Fruit fly (Drosophila melanogaster) whole organism, embryonic: Measurements from ENCODE around the gene stumps.

Experiments used
- CG10209 ChIP-seq: fragments of 200-800 bp; sonication (Bioruptor generic); optimal IDR thresholded peaks from 3 replicates; lab custom pipeline; 2017; ENCODE audit warnings: missing biosample characterization, mild to moderate bottlenecking, missing genetic modification characterization, missing genetic modification reagents
- CG12942 ChIP-seq: fragments of 200-800 bp; sonication (Bioruptor generic); optimal IDR thresholded peaks from 3 replicates; lab custom pipeline; 2016; ENCODE audit warnings: missing biosample characterization, missing genetic modification characterization
- CG14710 ChIP-seq: fragments of 200-800 bp; sonication (Bioruptor generic); optimal IDR thresholded peaks from 3 replicates; lab custom pipeline; 2019; ENCODE audit warnings: missing biosample characterization, mild to moderate bottlenecking, missing genetic modification characterization, moderate library complexity
- CG17361 ChIP-seq: fragments of 200-800 bp; sonication (Bioruptor generic); IDR thresholded peaks from 3 replicates; pipeline ENCODE4 v1.3.6; 2022; ENCODE audit warnings: missing biosample characterization, missing genetic modification characterization
- CG17385 ChIP-seq: fragments of 200-800 bp; sonication (Bioruptor generic); optimal IDR thresholded peaks from 3 replicates; lab custom pipeline; 2018; ENCODE audit warnings: missing biosample characterization, mild to moderate bottlenecking, missing genetic modification characterization
- CG18476 ChIP-seq: fragments of 200-800 bp; sonication (Bioruptor generic); optimal IDR thresholded peaks from 2 replicates; lab custom pipeline; 2016; ENCODE audit warnings: missing biosample characterization, mild to moderate bottlenecking, missing genetic modification characterization
- CG2712 ChIP-seq: fragments of 200-800 bp; optimal IDR thresholded peaks from 3 replicates; lab custom pipeline; 2019; ENCODE audit warnings: missing biosample characterization, mild to moderate bottlenecking, missing genetic modification characterization, moderate library complexity
- CG31224 ChIP-seq: fragments of 200-800 bp; sonication (Bioruptor generic); IDR thresholded peaks from 2 replicates; pipeline ENCODE4 v1.3.6; 2022; ENCODE audit warnings: missing biosample characterization, missing genetic modification characterization
- CG8388 ChIP-seq: fragments of 200-800 bp; sonication (Bioruptor generic); optimal IDR thresholded peaks from 2 replicates; lab custom pipeline; 2019; ENCODE audit warnings: missing biosample characterization, mild to moderate bottlenecking, missing genetic modification characterization, moderate library complexity
- CG9609 ChIP-seq: fragments of 200-800 bp; sonication (Bioruptor generic); optimal IDR thresholded peaks from 3 replicates; lab custom pipeline; 2016; ENCODE audit warnings: missing biosample characterization, missing genetic modification characterization
- CG9727 ChIP-seq: fragments of 200-800 bp; sonication (Bioruptor generic); optimal IDR thresholded peaks from 3 replicates; lab custom pipeline; 2017; ENCODE audit warnings: missing biosample characterization, mild to moderate bottlenecking, missing genetic modification characterization
- CoRest ChIP-seq: fragments of 200-800 bp; sonication (Bioruptor generic); optimal IDR thresholded peaks from 3 replicates; lab custom pipeline; 2018; ENCODE audit warnings: missing biosample characterization, mild to moderate bottlenecking, missing genetic modification characterization, moderate library complexity
- D19A ChIP-seq: fragments of 200-800 bp; optimal IDR thresholded peaks from 3 replicates; lab custom pipeline; 2019; ENCODE audit warnings: missing biosample characterization, mild to moderate bottlenecking, missing genetic modification characterization, moderate library complexity
- Dll ChIP-seq: fragments of 200-800 bp; sonication (Bioruptor generic); IDR thresholded peaks from 4 replicates; pipeline ENCODE4 v1.3.6; 2022; ENCODE audit warnings: missing biosample characterization, missing genetic modification characterization; ENCODE audit not compliant: partially characterized antibody
- Doc2 ChIP-seq: fragments of 200-800 bp; sonication (Bioruptor generic); IDR thresholded peaks from 2 replicates; pipeline ENCODE4 v1.3.6; 2022; ENCODE audit warnings: missing biosample characterization, missing genetic modification characterization
- Hr51 ChIP-seq, 2 experiments: fragments of 200-800 bp; sonication (Bioruptor generic); optimal IDR thresholded peaks; 2 replicates in 1 of 2; 3 replicates in 1 of 2; lab custom pipeline; 2016 to 2018; ENCODE audit warnings: missing biosample characterization in 2 of 2, missing genetic modification characterization in 2 of 2, mild to moderate bottlenecking in 1 of 2, moderate library complexity in 1 of 2
- MBD-R2 ChIP-seq: fragments of 200-800 bp; sonication (Bioruptor generic); IDR thresholded peaks from 2 replicates; pipeline ENCODE4 v1.3.6; 2022; ENCODE audit warnings: missing biosample characterization, missing genetic modification characterization
- Mad ChIP-seq: fragments of 200-800 bp; sonication (Bioruptor generic); optimal IDR thresholded peaks from 2 replicates; lab custom pipeline; 2016; ENCODE audit warnings: missing biosample characterization, missing genetic modification characterization
- Max ChIP-seq: fragments of 200-800 bp; sonication (Bioruptor generic); optimal IDR thresholded peaks from 2 replicates; lab custom pipeline; 2016; ENCODE audit warnings: missing biosample characterization, mild to moderate bottlenecking, missing genetic modification characterization
- Mes4 ChIP-seq: fragments of 200-800 bp; sonication (Bioruptor generic); optimal IDR thresholded peaks from 2 replicates; lab custom pipeline; 2016; ENCODE audit warnings: missing biosample characterization, missing genetic modification characterization
- Nf-YB ChIP-seq: fragments of 200-800 bp; sonication (Bioruptor generic); optimal IDR thresholded peaks from 3 replicates; lab custom pipeline; 2019; ENCODE audit warnings: missing biosample characterization, mild to moderate bottlenecking, missing genetic modification characterization, moderate library complexity
- Stat92E ChIP-seq, 3 experiments: fragments of >200 bp in 2 of 3; fragments of 200-800 bp in 1 of 3; sonication (Bioruptor generic) in 1 of 3; optimal IDR thresholded peaks; 2 replicates each; lab custom pipeline; 2017 to 2019; ENCODE audit warnings: missing biosample characterization in 3 of 3, missing genetic modification characterization in 3 of 3, mild to moderate bottlenecking in 1 of 3, moderate library complexity in 1 of 3
- TFAM ChIP-seq: fragments of 200-800 bp; sonication (Bioruptor generic); optimal IDR thresholded peaks from 2 replicates; lab custom pipeline; 2017; ENCODE audit warnings: missing biosample characterization, missing genetic modification characterization, inconsistent platforms
- Usf ChIP-seq: fragments of 200-800 bp; sonication (Bioruptor generic); optimal IDR thresholded peaks from 2 replicates; lab custom pipeline; 2017; ENCODE audit warnings: missing genotype, missing biosample characterization, missing genetic modification characterization
- bab2 ChIP-seq: fragments of 200-800 bp; sonication (Bioruptor generic); optimal IDR thresholded peaks from 2 replicates; lab custom pipeline; 2016; ENCODE audit warnings: missing biosample characterization, missing genetic modification characterization
- bsh ChIP-seq, 2 experiments: fragments of 200-800 bp; sonication (Bioruptor generic); optimal IDR thresholded peaks; 2 replicates each; lab custom pipeline; 2017 to 2018; ENCODE audit warnings: mild to moderate bottlenecking in 2 of 2, missing biosample characterization in 2 of 2, missing genetic modification characterization in 2 of 2, moderate library complexity in 1 of 2
- chif ChIP-seq, 2 experiments: fragments of 200-800 bp; sonication (Bioruptor generic); optimal IDR thresholded peaks; 3 replicates each; lab custom pipeline; 2016; ENCODE audit warnings: missing biosample characterization in 2 of 2, missing genetic modification characterization in 2 of 2
- ci ChIP-seq: fragments of 200-800 bp; sonication (Bioruptor generic); IDR thresholded peaks from 3 replicates; pipeline ENCODE4 v1.3.6; 2022; ENCODE audit warnings: missing biosample characterization, missing genetic modification characterization
- croc ChIP-seq: fragments of 200-800 bp; sonication (Bioruptor generic); conservative IDR thresholded peaks from 3 replicates; pipeline ENCODE4 v1.3.6; 2022; ENCODE audit warnings: missing biosample characterization, missing genetic modification characterization
- dpn ChIP-seq, 2 experiments: fragments of 200-800 bp; sonication (Bioruptor generic); optimal IDR thresholded peaks; 3 replicates each; lab custom pipeline; 2016; ENCODE audit warnings: missing biosample characterization in 2 of 2, missing genetic modification characterization in 2 of 2
- gcm ChIP-seq: fragments of 200-800 bp; sonication (Bioruptor generic); optimal IDR thresholded peaks from 2 replicates; lab custom pipeline; 2019; ENCODE audit warnings: missing biosample characterization, mild to moderate bottlenecking, missing genetic modification characterization, moderate library complexity
- gem ChIP-seq: fragments of 200-800 bp; sonication (Bioruptor generic); optimal IDR thresholded peaks from 2 replicates; lab custom pipeline; 2019; ENCODE audit warnings: missing biosample characterization, mild to moderate bottlenecking, missing genetic modification characterization, moderate library complexity
- gsb ChIP-seq: fragments of 200-800 bp; sonication (Bioruptor generic); IDR thresholded peaks from 2 replicates; pipeline ENCODE4 v1.3.6; 2022; ENCODE audit warnings: missing biosample characterization, missing genetic modification characterization
- hbn ChIP-seq: fragments of 200-800 bp; sonication (Bioruptor generic); IDR thresholded peaks from 2 replicates; pipeline ENCODE4 v1.3.6; 2022; ENCODE audit warnings: missing biosample characterization, missing genetic modification characterization; ENCODE audit not compliant: partially characterized antibody
- ind ChIP-seq: fragments of 200-800 bp; sonication (Bioruptor generic); optimal IDR thresholded peaks from 3 replicates; lab custom pipeline; 2016; ENCODE audit warnings: missing biosample characterization, missing genetic modification characterization
- maf-S ChIP-seq: fragments of 200-800 bp; sonication (Bioruptor generic); optimal IDR thresholded peaks from 2 replicates; lab custom pipeline; 2016; ENCODE audit warnings: missing biosample characterization, missing genetic modification characterization
- nmo ChIP-seq: fragments of 200-800 bp; sonication (Bioruptor generic); optimal IDR thresholded peaks from 2 replicates; lab custom pipeline; 2018; ENCODE audit warnings: missing biosample characterization, mild to moderate bottlenecking, missing genetic modification characterization, moderate library complexity
- nom ChIP-seq: fragments of 200-800 bp; sonication (Bioruptor generic); optimal IDR thresholded peaks from 2 replicates; lab custom pipeline; 2017; ENCODE audit warnings: missing biosample characterization, missing genetic modification characterization, mild to moderate bottlenecking, moderate library complexity, missing genetic modification reagents
- peb ChIP-seq: fragments of 200-800 bp; sonication (Bioruptor generic); IDR thresholded peaks from 2 replicates; pipeline ENCODE4 v1.3.6; 2022; ENCODE audit warnings: missing biosample characterization, missing genetic modification characterization
- phol ChIP-seq: fragments of 200-800 bp; sonication (Bioruptor generic); optimal IDR thresholded peaks from 3 replicates; lab custom pipeline; 2018; ENCODE audit warnings: missing biosample characterization, mild to moderate bottlenecking, missing genetic modification characterization, moderate library complexity
- prd ChIP-seq, 3 experiments: fragments of >200 bp in 2 of 3; fragments of 200-800 bp in 1 of 3; sonication (Bioruptor generic) in 1 of 3; optimal IDR thresholded peaks in 2 of 3; IDR thresholded peaks in 1 of 3; 2 replicates in 2 of 3; 3 replicates in 1 of 3; pipeline versions ENCODE4 v1.3.6 to Lab custom; 2017 to 2022; ENCODE audit warnings: missing biosample characterization in 1 of 3, missing genetic modification characterization in 1 of 3
- scrt ChIP-seq: fragments of 200-800 bp; sonication (Bioruptor generic); optimal IDR thresholded peaks from 2 replicates; lab custom pipeline; 2018; ENCODE audit warnings: missing biosample characterization, mild to moderate bottlenecking, missing genetic modification characterization, moderate library complexity
- shn ChIP-seq: fragments of 200-800 bp; sonication (Bioruptor generic); optimal IDR thresholded peaks from 3 replicates; lab custom pipeline; 2016; ENCODE audit warnings: missing biosample characterization, missing genetic modification characterization
- sisA ChIP-seq: fragments of 200-800 bp; sonication (Bioruptor generic); IDR thresholded peaks from 2 replicates; pipeline ENCODE4 v1.3.6; 2022; ENCODE audit warnings: missing biosample characterization, missing genetic modification characterization
- sob ChIP-seq: fragments of 200-800 bp; sonication (Bioruptor generic); IDR thresholded peaks from 2 replicates; pipeline ENCODE4 v1.3.6; 2022; ENCODE audit warnings: missing biosample characterization, missing genetic modification characterization
- ttk ChIP-seq: fragments of 200-800 bp; sonication (Bioruptor generic); IDR thresholded peaks from 2 replicates; pipeline ENCODE4 v2.1.2; 2022; ENCODE audit warnings: missing biosample characterization, missing genetic modification characterization
- zfh1 ChIP-seq: fragments of 200-800 bp; sonication (Bioruptor generic); IDR thresholded peaks from 3 replicates; pipeline ENCODE4 v1.3.6; 2022; ENCODE audit warnings: missing biosample characterization, missing genetic modification characterization
- zfh2 ChIP-seq: fragments of 200-800 bp; sonication (Bioruptor generic); optimal IDR thresholded peaks from 2 replicates; lab custom pipeline; 2016; ENCODE audit warnings: missing biosample characterization, missing genetic modification characterization

The stumps gene

DNA sequence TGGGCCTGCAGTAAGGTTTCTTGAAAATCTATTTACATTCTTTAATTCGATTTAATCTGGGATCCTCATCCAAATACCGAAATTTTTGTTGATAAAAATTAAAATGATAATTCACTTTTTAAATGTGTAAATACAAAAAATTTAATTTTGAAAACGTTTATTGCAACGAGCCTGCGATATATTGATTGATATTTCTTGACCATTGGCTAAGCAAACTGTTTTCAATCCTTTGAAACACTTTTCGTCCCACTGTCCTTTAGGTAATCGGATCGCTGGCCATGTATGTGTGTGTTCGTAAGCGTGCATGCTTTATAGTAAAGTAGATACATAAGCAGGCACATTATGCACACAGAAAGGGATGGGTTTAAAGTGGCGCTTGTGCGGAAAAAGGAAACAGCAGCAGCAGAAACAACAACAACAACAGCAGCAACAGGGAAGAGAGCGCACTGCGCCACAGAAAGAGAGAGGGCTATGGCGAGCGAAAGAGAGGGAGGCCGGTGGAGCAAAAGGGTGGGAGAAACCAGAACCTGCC is 47.1 kb downstream of the stumps start (continued):
- TF ChIP-seq D19A (tag; lab: Kevin White, UChicago) (peak; percentile 5), maf-S (GFP tag; lab: Kevin White, UChicago) (peak; percentile 12), sob (GFP tag; lab: Robert Waterston, UW) (no peak), gsb (GFP tag; lab: Robert Waterston, UW) (no peak), Usf (GFP tag; lab: Kevin White, UChicago) (peak; percentile 26), ttk (GFP tag; lab: Robert Waterston, UW) (no peak), CG14710 (peak; percentile 32), Stat92E (GFP tag; optimal IDR thresholded peaks at IDR 0.05; lab: Kevin White, UChicago) (peak in 1 of 3 experiments; percentile 31), CoRest (tag; lab: Kevin White, UChicago) (peak; percentile 47), chif (GFP tag; optimal IDR thresholded peaks at IDR 0.05; lab: Kevin White, UChicago) (peak in 1 of 2 experiments; percentile 58), CG12942 (GFP tag; lab: Kevin White, UChicago) (no peak), CG17385 (GFP tag; lab: Kevin White, UChicago) (peak; percentile 25), croc (GFP tag; lab: Robert Waterston, UW) (peak; percentile 40; the same call in 1 of the 3 replicates), CG17361 (GFP tag; lab: Robert Waterston, UW) (peak; percentile 75; the same call in 2 of the 3 replicates), CG18476 (GFP tag; lab: Kevin White, UChicago) (no peak), bab2 (GFP tag; lab: Kevin White, UChicago) (peak; percentile 20), ind (peak; percentile 9), scrt (GFP tag; lab: Kevin White, UChicago) (peak; percentile 10), phol (tag; lab: Kevin White, UChicago) (peak; percentile 73), sisA (GFP tag; lab: Robert Waterston, UW) (peak; percentile 44), zfh2 (no peak), TFAM (no peak), peb (GFP tag; lab: Robert Waterston, UW) (peak; percentile 13; the same call in 1 of the 2 replicates), dpn (GFP tag; optimal IDR thresholded peaks at IDR 0.05; lab: Kevin White, UChicago) (peak; percentile 7 to 41), CG9727 (GFP tag; lab: Kevin White, UChicago) (peak; percentile 70), Hr51 (GFP tag; optimal IDR thresholded peaks at IDR 0.05; lab: Kevin White, UChicago) (peak in 1 of 2 experiments; percentile 12), Mes4 (peak; percentile 12), MBD-R2 (no peak), gem (tag; lab: Kevin White, UChicago) (peak; percentile 81), hbn (GFP tag; lab: Robert Waterston, UW) (no peak), Dll (GFP tag; lab: Robert Waterston, UW) (0 out of 4 replicates have a peak, but pooled peaks have one; percentile 14), Nf-YB (GFP tag; lab: Kevin White, UChicago) (peak; percentile 35), CG31224 (no peak), CG10209 (peak; percentile 56), CG8388 (GFP tag; lab: Kevin White, UChicago) (peak; percentile 66), CG2712 (tag; lab: Kevin White, UChicago) (peak; percentile 84), ci (GFP tag; lab: Robert Waterston, UW) (0 out of 3 replicates have a peak, but pooled peaks have one; percentile 24), nom (GFP tag; lab: Kevin White, UChicago) (peak; percentile 65), nmo (GFP tag; lab: Kevin White, UChicago) (peak; percentile 78), CG9609 (GFP tag; lab: Kevin White, UChicago) (peak; percentile 52), Max (peak; percentile 30), gcm (GFP tag; lab: Kevin White, UChicago) (peak; percentile 65), zfh1 (peak; percentile 55; the same call in 2 of the 3 replicates), bsh (GFP tag; optimal IDR thresholded peaks at IDR 0.05; lab: Kevin White, UChicago) (peak; percentile 78 to 80), Doc2 (no peak), Mad (GFP tag; lab: Kevin White, UChicago) (peak; percentile 36), shn (GFP tag; lab: Kevin White, UChicago) (peak; percentile 43), prd (optimal IDR thresholded peaks at IDR 0.05; lab: Kevin White, UChicago) (no peak), prd (GFP tag; IDR thresholded peaks at IDR 0.05; lab: Robert Waterston, UW) (peak; percentile 53; the same call in 2 of the 3 replicates)
